Worm (Caenorhabditis elegans) whole organism, mixed stage, embryonic: Measurements from ENCODE around the gene F42H10.6.
A peak's percentile ranks its signal among the peaks of the same experiment; 100 is the strongest.

Experiments
- M03D4.4 ChIP-seq: sonication (generic microtip); optimal IDR thresholded peaks from 2 replicates; lab custom pipeline; 2017; ENCODE audit warnings: mild to moderate bottlenecking, missing genetic modification characterization, missing compliant biosample characterization
- bed-3 ChIP-seq: fragments of 200-800 bp; sonication (Bioruptor generic); optimal IDR thresholded peaks from 3 replicates; lab custom pipeline; 2018; ENCODE audit warnings: mild to moderate bottlenecking, missing genetic modification characterization, moderate library complexity, missing compliant biosample characterization
- ceh-39 ChIP-seq: fragments of 150-350 bp; optimal IDR thresholded peaks from 2 replicates; lab custom pipeline; 2014; ENCODE audit warnings: missing biosample characterization, missing genetic modification characterization
- ceh-43 ChIP-seq: fragments of 200-800 bp; sonication (Bioruptor generic); optimal IDR thresholded peaks from 2 replicates; lab custom pipeline; 2018; ENCODE audit warnings: mild to moderate bottlenecking, missing genetic modification characterization, moderate library complexity, missing compliant biosample characterization
- ceh-83 ChIP-seq: fragments of 200-800 bp; sonication (Bioruptor generic); optimal IDR thresholded peaks from 2 replicates; lab custom pipeline; 2018; ENCODE audit warnings: mild to moderate bottlenecking, missing genetic modification characterization, missing compliant biosample characterization
- ces-1 ChIP-seq: fragments of 150-350 bp; optimal IDR thresholded peaks from 2 replicates; lab custom pipeline; 2014; ENCODE audit warnings: missing biosample characterization, missing genetic modification reagents, missing genetic modification characterization
- cnd-1 ChIP-seq: fragments of 200-800 bp; sonication (Bioruptor generic); optimal IDR thresholded peaks from 2 replicates; lab custom pipeline; 2018; ENCODE audit warnings: mild to moderate bottlenecking, missing genetic modification characterization, missing compliant biosample characterization
- drap-1 ChIP-seq: fragments of 200-800 bp; sonication (Bioruptor generic); optimal IDR thresholded peaks from 3 replicates; lab custom pipeline; 2018; ENCODE audit warnings: mild to moderate bottlenecking, missing genetic modification characterization, missing compliant biosample characterization
- elt-1 ChIP-seq: sonication (generic microtip); optimal IDR thresholded peaks from 2 replicates; lab custom pipeline; 2017; ENCODE audit warnings: missing genetic modification characterization, mild to moderate bottlenecking, missing compliant biosample characterization, antibody characterized with exemption, moderate library complexity, borderline replicate concordance; ENCODE audit not compliant: insufficient read depth
- elt-3 ChIP-seq: fragments of 150-350 bp; optimal IDR thresholded peaks from 2 replicates; lab custom pipeline; 2014; ENCODE audit warnings: missing biosample characterization, missing genetic modification characterization
- flh-1 ChIP-seq: fragments of 200-800 bp; sonication (Bioruptor generic); optimal IDR thresholded peaks from 2 replicates; lab custom pipeline; 2018; ENCODE audit warnings: mild to moderate bottlenecking, missing genetic modification characterization, moderate library complexity, missing compliant biosample characterization
- ham-2 ChIP-seq: fragments of 200-800 bp; sonication (Bioruptor generic); optimal IDR thresholded peaks from 2 replicates; lab custom pipeline; 2018; ENCODE audit warnings: mild to moderate bottlenecking, missing genetic modification characterization, missing compliant biosample characterization
- hlh-1 ChIP-seq: fragments of 150-350 bp; optimal IDR thresholded peaks from 2 replicates; lab custom pipeline; 2014; ENCODE audit warnings: missing biosample characterization, missing genetic modification reagents, missing genetic modification characterization
- lin-13 ChIP-seq: fragments of 150-350 bp; optimal IDR thresholded peaks from 2 replicates; lab custom pipeline; 2014; ENCODE audit warnings: missing biosample characterization, missing genetic modification characterization
- lin-32 ChIP-seq: fragments of 200-800 bp; sonication (Bioruptor generic); optimal IDR thresholded peaks from 2 replicates; lab custom pipeline; 2018; ENCODE audit warnings: mild to moderate bottlenecking, missing genetic modification characterization, missing compliant biosample characterization
- lsy-2 ChIP-seq: fragments of 150-350 bp; optimal IDR thresholded peaks from 2 replicates; lab custom pipeline; 2014; ENCODE audit warnings: missing biosample characterization, missing genetic modification characterization
- mab-5 ChIP-seq: fragments of 150-350 bp; optimal IDR thresholded peaks from 2 replicates; lab custom pipeline; 2014; ENCODE audit warnings: missing biosample characterization, missing genetic modification characterization
- mep-1 ChIP-seq: fragments of 150-350 bp; optimal IDR thresholded peaks from 2 replicates; lab custom pipeline; 2017; ENCODE audit warnings: missing biosample characterization, missing genetic modification reagents, missing genetic modification characterization, inconsistent platforms
- mls-2 ChIP-seq: sonication (generic microtip); optimal IDR thresholded peaks from 2 replicates; lab custom pipeline; 2016; ENCODE audit warnings: mild to moderate bottlenecking, missing genetic modification characterization, moderate library complexity, missing compliant biosample characterization
- nhr-2 ChIP-seq: fragments of 150-350 bp; optimal IDR thresholded peaks from 2 replicates; lab custom pipeline; 2014; ENCODE audit warnings: missing biosample characterization, missing genetic modification characterization
- nhr-237 ChIP-seq: fragments of 150-350 bp; optimal IDR thresholded peaks from 2 replicates; lab custom pipeline; 2014; ENCODE audit warnings: missing biosample characterization, missing genetic modification characterization
- nhr-28 ChIP-seq: fragments of 150-350 bp; optimal IDR thresholded peaks from 2 replicates; lab custom pipeline; 2014; ENCODE audit warnings: missing biosample characterization, missing genetic modification characterization
- nhr-76 ChIP-seq: sonication (generic microtip); optimal IDR thresholded peaks from 2 replicates; lab custom pipeline; 2017; ENCODE audit warnings: missing biosample characterization, missing genetic modification characterization
- pha-4 ChIP-seq: fragments of 150-350 bp; optimal IDR thresholded peaks from 2 replicates; lab custom pipeline; 2018; ENCODE audit warnings: missing biosample characterization, missing genetic modification reagents, missing genetic modification characterization
- sem-2 ChIP-seq: fragments of 200-800 bp; sonication (Bioruptor generic); optimal IDR thresholded peaks from 2 replicates; lab custom pipeline; 2018; ENCODE audit warnings: mild to moderate bottlenecking, missing genetic modification characterization, missing compliant biosample characterization
- sptf-1 ChIP-seq: sonication (generic microtip); optimal IDR thresholded peaks from 2 replicates; lab custom pipeline; 2017; ENCODE audit warnings: mild to moderate bottlenecking, missing genetic modification characterization, moderate library complexity, missing compliant biosample characterization
- unc-120 ChIP-seq: sonication (generic microtip); optimal IDR thresholded peaks from 2 replicates; lab custom pipeline; 2017; ENCODE audit warnings: missing genetic modification characterization, missing compliant biosample characterization; ENCODE audit not compliant: poor library complexity, severe bottlenecking
- unc-39 ChIP-seq: fragments of 150-350 bp; optimal IDR thresholded peaks from 2 replicates; lab custom pipeline; 2014; ENCODE audit warnings: missing biosample characterization, missing genetic modification characterization
- unc-62 ChIP-seq: fragments of 150-350 bp; optimal IDR thresholded peaks from 2 replicates; lab custom pipeline; 2014; ENCODE audit warnings: missing biosample characterization, missing genetic modification reagents, missing genetic modification characterization
- zip-8 ChIP-seq: fragments of 150-350 bp; optimal IDR thresholded peaks from 2 replicates; lab custom pipeline; 2014; ENCODE audit warnings: missing biosample characterization, missing genetic modification characterization
- ztf-11 ChIP-seq: fragments of 150-350 bp; optimal IDR thresholded peaks from 2 replicates; lab custom pipeline; 2014; ENCODE audit warnings: missing biosample characterization, missing genetic modification characterization

The F42H10.6 gene

DNA sequence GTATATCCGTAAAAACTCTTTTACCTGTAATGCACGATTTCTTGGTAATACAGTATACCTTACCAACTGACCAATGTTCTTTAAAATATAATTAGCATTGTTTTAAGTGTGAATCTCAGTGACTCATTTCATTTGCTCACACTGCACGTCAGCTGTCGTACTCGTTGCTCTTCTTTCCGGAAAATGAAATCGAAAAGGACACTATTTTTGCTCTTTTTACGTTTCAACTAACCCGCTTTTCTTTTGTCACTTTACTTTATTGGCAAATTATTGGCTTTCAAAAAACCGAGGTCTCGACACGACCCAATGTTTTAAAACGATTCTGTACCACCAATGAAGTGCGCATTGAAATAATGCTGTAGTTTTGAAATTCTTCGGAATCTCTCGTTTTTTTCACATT lies at the start of gene F42H10.6:
Gene F42H10.6, minus strand, starts transcription at position 101 of the 400 bp plus-strand sequence.
- TF ChIP-seq ces-1 (GFP tag; lab: Kevin White, UChicago), result no peak
- no peak for TF ChIP-seq pha-4
- no peak for TF ChIP-seq unc-39 (tag; lab: Kevin White, UChicago)
- TF ChIP-seq mls-2, result no peak
- no peak for TF ChIP-seq elt-1 (tag; lab: Kevin White, UChicago)
- TF ChIP-seq sptf-1 (tag; lab: Kevin White, UChicago), result no peak
- TF ChIP-seq hlh-1 (tag; lab: Kevin White, UChicago), result peak; percentile 85

DNA sequence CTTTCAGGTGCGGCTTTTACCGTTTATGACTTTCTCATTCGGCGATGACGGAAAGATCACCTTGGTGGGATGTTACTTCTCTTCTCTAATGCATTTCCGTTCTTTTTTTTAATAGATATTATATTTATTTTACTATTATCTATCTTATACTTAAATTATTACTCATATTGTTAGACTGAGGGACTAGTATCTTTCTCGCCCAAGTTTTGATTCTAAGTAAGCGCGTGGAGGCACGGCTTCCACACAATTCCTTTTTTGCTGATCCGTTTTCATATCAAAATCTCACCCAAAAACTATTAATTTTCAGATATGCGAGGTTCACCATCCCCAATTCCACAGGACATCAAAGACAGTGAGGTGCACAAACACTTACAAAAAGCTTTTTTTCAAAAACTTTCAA lies 49.5 kb upstream of the F42H10.6 start, which contains the start of gene ZC21.10:
Gene ZC21.10, plus strand, starts transcription at position 301 of the 400 bp plus-strand sequence.
- TF ChIP-seq sem-2 (no peak), lsy-2 (tag; lab: Kevin White, UChicago) (no peak), lin-32 (no peak), nhr-76 (tag; lab: Kevin White, UChicago) (no peak), ceh-83 (no peak), nhr-237 (tag; lab: Kevin White, UChicago) (no peak)

DNA sequence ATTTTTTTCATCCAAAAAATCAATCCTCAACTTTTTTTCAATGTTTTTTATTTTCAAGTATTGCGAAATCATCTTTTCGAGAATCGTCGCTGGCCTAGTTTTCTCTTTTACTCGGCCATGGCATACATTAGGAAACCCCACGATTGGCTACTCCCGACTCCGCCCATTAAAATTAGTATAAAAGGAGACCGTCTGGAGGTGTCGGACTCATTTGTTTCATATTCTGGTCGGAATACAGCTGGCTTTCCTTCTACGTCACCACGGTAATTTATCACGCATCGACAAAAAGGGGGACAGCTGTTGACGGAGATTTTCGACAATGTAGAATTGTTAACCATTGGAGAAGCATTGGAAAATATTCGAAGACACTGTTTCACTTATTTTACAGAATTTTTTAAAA lies 48.7 kb upstream of the F42H10.6 start:
- TF ChIP-seq unc-120 (tag; lab: Kevin White, UChicago) (no peak), lsy-2 (tag; lab: Kevin White, UChicago) (peak; percentile 79), ham-2 (GFP tag; lab: Kevin White, UChicago) (no peak), sptf-1 (tag; lab: Kevin White, UChicago) (peak; percentile 39), elt-1 (tag; lab: Kevin White, UChicago) (no peak), ces-1 (GFP tag; lab: Kevin White, UChicago) (peak; percentile 61), unc-62 (GFP tag; lab: Kevin White, UChicago) (peak; percentile 17), ceh-83 (no peak), M03D4.4 (no peak), nhr-28 (tag; lab: Kevin White, UChicago) (no peak), lin-32 (peak; percentile 82), nhr-237 (tag; lab: Kevin White, UChicago) (peak; percentile 32), drap-1 (GFP tag; lab: Kevin White, UChicago) (no peak), bed-3 (GFP tag; lab: Kevin White, UChicago) (no peak), cnd-1 (tag; lab: Kevin White, UChicago) (peak; percentile 81), ztf-11 (tag; lab: Kevin White, UChicago) (peak; percentile 25), hlh-1 (tag; lab: Kevin White, UChicago) (peak; percentile 7), mls-2 (peak; percentile 4), mab-5 (tag; lab: Kevin White, UChicago) (no peak), sem-2 (no peak), ceh-43 (GFP tag; lab: Kevin White, UChicago) (peak; percentile 23)

DNA sequence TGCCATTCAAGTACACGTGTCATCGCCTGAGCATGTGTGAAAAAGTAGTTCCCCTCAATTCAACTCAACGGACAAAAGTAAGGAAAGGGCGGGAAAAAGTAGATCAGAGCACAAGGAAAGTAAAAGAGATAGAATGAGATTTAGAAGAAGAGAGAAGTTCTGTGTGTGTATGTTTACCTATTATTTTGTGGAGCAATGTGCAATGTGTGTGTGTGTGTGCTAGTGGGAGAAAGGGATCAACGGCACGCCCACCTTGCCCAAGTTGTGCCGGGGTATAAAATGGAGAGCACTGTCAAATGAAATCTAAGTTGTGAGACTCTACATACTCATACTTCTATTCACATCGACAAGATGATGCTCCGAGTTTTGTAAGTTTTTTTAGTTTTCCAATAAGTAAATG lies 44.5 kb upstream of the F42H10.6 start, which contains the start of gene idpp-15:
Gene idpp-15, plus strand, starts transcription at position 301 of the 400 bp plus-strand sequence.
- TF ChIP-seq zip-8 (tag; lab: Kevin White, UChicago), result no peak
- TF ChIP-seq ceh-83, result no peak
- TF ChIP-seq nhr-76 (tag; lab: Kevin White, UChicago), result no peak
- TF ChIP-seq elt-3 (tag; lab: Kevin White, UChicago), result no peak
- no peak for TF ChIP-seq mab-5 (tag; lab: Kevin White, UChicago)
- no peak for TF ChIP-seq hlh-1 (tag; lab: Kevin White, UChicago)
- no peak for TF ChIP-seq ceh-39 (tag; lab: Kevin White, UChicago)
- TF ChIP-seq mep-1 (tag; lab: Kevin White, UChicago), result no peak
- no peak for TF ChIP-seq pha-4
- TF ChIP-seq elt-1 (tag; lab: Kevin White, UChicago), result no peak

DNA sequence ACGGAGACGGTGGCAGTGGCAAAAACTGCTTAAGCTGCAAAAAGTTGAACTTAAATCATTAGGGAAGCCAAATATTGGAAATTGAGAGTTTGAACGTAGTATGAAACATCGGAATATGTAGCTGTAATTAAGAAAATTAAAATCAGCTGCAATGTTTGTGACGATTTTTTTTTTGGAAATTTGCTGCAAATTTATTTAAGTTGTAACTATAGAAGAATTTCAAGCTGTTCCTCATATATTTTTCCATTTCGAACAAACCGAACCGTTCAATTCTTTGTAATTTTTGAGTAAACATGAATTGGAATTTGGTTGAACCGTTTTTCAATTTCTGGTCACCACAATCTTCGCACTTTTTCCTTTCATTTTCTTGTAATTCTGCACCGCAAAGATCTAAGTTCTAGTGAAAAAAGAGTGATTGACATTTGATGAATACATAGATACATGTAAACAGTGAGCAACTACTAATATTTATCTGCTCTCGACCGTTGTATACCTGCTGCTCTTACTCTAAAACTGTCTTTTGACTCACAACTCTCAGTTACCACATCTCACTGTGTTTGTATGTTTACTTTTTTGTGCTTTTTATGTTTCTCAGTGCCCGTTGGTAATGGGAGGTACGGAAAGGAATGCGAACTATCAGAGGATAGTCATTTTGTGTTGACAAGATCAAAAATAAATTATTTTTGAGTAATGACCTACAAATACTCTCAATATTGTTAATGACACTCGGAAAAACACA lies 41.6 kb upstream of the F42H10.6 start:
- no peak for TF ChIP-seq lin-13 (tag; lab: Kevin White, UChicago)
- no peak for TF ChIP-seq lsy-2 (tag; lab: Kevin White, UChicago)
- no peak for TF ChIP-seq mab-5 (tag; lab: Kevin White, UChicago)
- no peak for TF ChIP-seq sem-2
- no peak for TF ChIP-seq flh-1 (GFP tag; lab: Kevin White, UChicago)
- no peak for TF ChIP-seq ceh-43 (GFP tag; lab: Kevin White, UChicago)
- no peak for TF ChIP-seq unc-62 (GFP tag; lab: Kevin White, UChicago)
- no peak for TF ChIP-seq ceh-39 (tag; lab: Kevin White, UChicago)
- no peak for TF ChIP-seq M03D4.4
- TF ChIP-seq nhr-2, result no peak
- no peak for TF ChIP-seq nhr-76 (tag; lab: Kevin White, UChicago)
- no peak for TF ChIP-seq ham-2 (GFP tag; lab: Kevin White, UChicago)
